Worm (Caenorhabditis elegans): ENCODE data around the gene flr-4.

ce11 chrX:15076909-15077308 lies 12.3 kb upstream of the flr-4 start:
- TF ChIP-seq fos-1 (tag; optimal IDR thresholded peaks at IDR 0.05) (no peak), ceh-82 (tag; optimal IDR thresholded peaks at IDR 0.05) (no peak), nhr-11 (tag; optimal IDR thresholded peaks at IDR 0.05) (no peak), mxl-3 (GFP tag; optimal IDR thresholded peaks at IDR 0.05) (no peak), skn-1 (tag; optimal IDR thresholded peaks at IDR 0.05) (no peak), lsy-2 (tag; optimal IDR thresholded peaks at IDR 0.05) (no peak)

Data from whole organism, L4 larva.